Worm (Caenorhabditis elegans) whole organism, dauer: ENCODE measurements around the gene F26D2.16.

Experiments
- unc-62 ChIP-seq: sonication (generic microtip); optimal IDR thresholded peaks from 2 replicates; lab custom pipeline; 2017; ENCODE audit warnings: missing biosample characterization, missing genetic modification reagents, missing genetic modification characterization

F26D2.16 gene

ce11 chrV:16374676-16375075 is 45.0 kb downstream of the F26D2.16 start, which contains the start of gene srv-34:
Gene srv-34, minus strand, starts transcription at chrV:16374776.
- TF ChIP-seq unc-62 (GFP tag; lab: Kevin White, UChicago): no peak

ce11 chrV:16370039-16370438 is 49.6 kb downstream of the F26D2.16 start:
- TF ChIP-seq unc-62 (GFP tag; lab: Kevin White, UChicago): no peak
